Fruit fly (Drosophila melanogaster) S2 (cell line): Measurements from ENCODE around the gene Pdfr.

Source experiments
- CG8478 ChIP-seq: fragments of >200 bp; optimal IDR thresholded peaks from 2 replicates; lab custom pipeline; 2018
- CTCF ChIP-seq, 2 experiments: fragments of >200 bp; optimal IDR thresholded peaks; 2 replicates each; lab custom pipeline; 2018

DNA sequence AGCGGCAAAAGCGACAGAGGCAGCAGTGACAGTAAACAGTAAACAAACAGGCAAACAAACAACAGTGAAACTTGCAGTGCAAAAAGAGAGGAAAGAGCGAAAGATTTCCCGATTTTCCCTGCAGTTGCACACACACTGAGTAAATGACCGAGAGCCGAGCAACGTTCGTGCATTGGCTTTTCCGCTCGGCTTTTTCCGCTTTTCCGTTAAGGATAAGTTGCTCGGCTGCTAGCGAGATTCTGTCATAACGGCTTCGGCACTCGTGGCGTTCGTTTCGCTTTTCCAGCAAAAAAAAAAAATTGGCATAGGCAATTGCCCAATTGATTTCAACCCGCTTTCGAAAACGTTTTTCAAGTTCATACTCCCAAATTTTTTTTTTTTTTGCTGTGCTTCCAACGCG lies 1.9 kb downstream of the Pdfr start:
- no peak for TF ChIP-seq CG8478 (lab: Kevin White, UChicago)
- TF ChIP-seq CTCF (optimal IDR thresholded peaks at IDR 0.05; lab: Kevin White, UChicago), result no peak
